Worm (Caenorhabditis elegans) whole organism, L4 larva: ENCODE results near the gene bath-7.
A peak's percentile ranks its signal among the peaks of the same experiment; 100 is the strongest.

Source experiments
- F44E2.7 ChIP-seq: fragments of 200-800 bp; sonication (Bioruptor generic); IDR thresholded peaks from 2 replicates; pipeline ENCODE4 v2.1.2; 2022; ENCODE audit warnings: missing genetic modification characterization, missing compliant biosample characterization
- R02D3.7 ChIP-seq: fragments of 150-350 bp; sonication (generic microtip); optimal IDR thresholded peaks from 3 replicates; lab custom pipeline; 2014; ENCODE audit warnings: missing biosample characterization, missing genetic modification characterization
- Y5F2A.4 ChIP-seq: fragments of 200-800 bp; sonication (Bioruptor generic); optimal IDR thresholded peaks from 2 replicates; lab custom pipeline; 2018; ENCODE audit warnings: mild to moderate bottlenecking, missing genetic modification characterization, missing compliant biosample characterization
- Y75B8A.6 ChIP-seq: fragments of 200-800 bp; sonication (Bioruptor generic); IDR thresholded peaks from 2 replicates; pipeline ENCODE4 v1.3.6; 2022; ENCODE audit warnings: missing genetic modification reagents, missing genetic modification characterization, missing compliant biosample characterization
- aha-1 ChIP-seq: fragments of 150-350 bp; peaks from one replicate; lab custom pipeline; 2014; ENCODE audit warnings: missing biosample characterization, missing genetic modification characterization
- aly-2 ChIP-seq: sonication (generic microtip); optimal IDR thresholded peaks from 2 replicates; lab custom pipeline; 2018; ENCODE audit warnings: missing biosample characterization, missing genetic modification characterization
- arid-1 ChIP-seq: fragments of 200-800 bp; sonication (Bioruptor generic); conservative IDR thresholded peaks from 2 replicates; pipeline ENCODE4 v1.3.6; 2022; ENCODE audit warnings: missing genetic modification reagents, missing genetic modification characterization, missing compliant biosample characterization
- attf-4 ChIP-seq: sonication (generic microtip); optimal IDR thresholded peaks from 3 replicates; lab custom pipeline; 2017; ENCODE audit warnings: missing biosample characterization, missing genetic modification characterization
- ceh-44 ChIP-seq: fragments of 200-800 bp; sonication (Bioruptor generic); IDR thresholded peaks from 2 replicates; pipeline ENCODE4 v1.3.6; 2022; ENCODE audit warnings: missing genetic modification reagents, missing genetic modification characterization, missing compliant biosample characterization
- daf-12 ChIP-seq: fragments of 150-350 bp; optimal IDR thresholded peaks from 2 replicates; lab custom pipeline; 2014; ENCODE audit warnings: missing biosample characterization, missing genetic modification reagents, missing genetic modification characterization
- dmd-6 ChIP-seq: fragments of 200-800 bp; sonication (Bioruptor generic); IDR thresholded peaks from 2 replicates; pipeline ENCODE4 v1.3.6; 2022; ENCODE audit warnings: missing genetic modification reagents, missing genetic modification characterization, missing compliant biosample characterization
- duxl-1 ChIP-seq: sonication (generic microtip); optimal IDR thresholded peaks from 2 replicates; lab custom pipeline; 2016; ENCODE audit warnings: mild to moderate bottlenecking, missing genetic modification characterization, moderate library complexity, missing compliant biosample characterization; ENCODE audit not compliant: poor library complexity
- dve-1 ChIP-seq: sonication (generic microtip); optimal IDR thresholded peaks from 2 replicates; lab custom pipeline; 2017; ENCODE audit warnings: antibody characterized with exemption, mild to moderate bottlenecking, missing genetic modification characterization, missing compliant biosample characterization; ENCODE audit not compliant: insufficient read depth
- egl-27 ChIP-seq: sonication (generic microtip); optimal IDR thresholded peaks from 3 replicates; lab custom pipeline; 2017; ENCODE audit warnings: missing biosample characterization, missing genetic modification reagents, missing genetic modification characterization
- gei-8 ChIP-seq: fragments of 200-800 bp; sonication (Bioruptor generic); optimal IDR thresholded peaks from 2 replicates; lab custom pipeline; 2018; ENCODE audit warnings: mild to moderate bottlenecking, missing genetic modification characterization, missing compliant biosample characterization
- hmg-1.1 ChIP-seq: fragments of 200-800 bp; sonication (Bioruptor generic); IDR thresholded peaks from 2 replicates; pipeline ENCODE4 v1.3.6; 2022; ENCODE audit warnings: missing genetic modification reagents, missing genetic modification characterization, missing compliant biosample characterization
- lin-38 ChIP-seq: fragments of 200-800 bp; sonication (Bioruptor generic); IDR thresholded peaks from 2 replicates; pipeline ENCODE4 v1.3.6; 2022; ENCODE audit warnings: missing genetic modification reagents, missing genetic modification characterization, missing compliant biosample characterization
- lin-39 ChIP-seq: fragments of 150-350 bp; optimal IDR thresholded peaks from 2 replicates; lab custom pipeline; 2014; ENCODE audit warnings: missing biosample characterization, missing genetic modification reagents, missing genetic modification characterization
- lsy-2 ChIP-seq, 2 experiments: fragments of 150-350 bp in 1 of 2; sonication (generic microtip) in 1 of 2; optimal IDR thresholded peaks; 2 replicates each; lab custom pipeline; 2014 to 2017; ENCODE audit warnings: missing biosample characterization in 2 of 2, missing genetic modification characterization in 2 of 2
- madf-9 ChIP-seq: fragments of 200-800 bp; sonication (Bioruptor generic); conservative IDR thresholded peaks from 2 replicates; pipeline ENCODE4 v1.3.6; 2022; ENCODE audit warnings: missing genetic modification reagents, missing genetic modification characterization, missing compliant biosample characterization
- mdt-29 ChIP-seq: fragments of 200-800 bp; sonication (Bioruptor generic); IDR thresholded peaks from 2 replicates; pipeline ENCODE4 v1.3.6; 2022; ENCODE audit warnings: missing genetic modification reagents, missing genetic modification characterization, missing compliant biosample characterization
- mes-2 ChIP-seq: sonication (generic microtip); optimal IDR thresholded peaks from 2 replicates; lab custom pipeline; 2016; ENCODE audit warnings: missing genotype, mild to moderate bottlenecking, missing genetic modification characterization, missing compliant biosample characterization; ENCODE audit not compliant: poor library complexity, severe bottlenecking
- mxl-2 ChIP-seq: fragments of 200-800 bp; sonication (Bioruptor generic); conservative IDR thresholded peaks from 2 replicates; pipeline ENCODE4 v1.3.6; 2022; ENCODE audit warnings: missing genetic modification reagents, missing genetic modification characterization, missing compliant biosample characterization
- mxl-3 ChIP-seq: fragments of 200-800 bp; sonication (Bioruptor generic); optimal IDR thresholded peaks from 2 replicates; lab custom pipeline; 2018; ENCODE audit warnings: mild to moderate bottlenecking, missing genetic modification characterization, missing compliant biosample characterization
- nhr-10 ChIP-seq: fragments of 150-350 bp; optimal IDR thresholded peaks from 2 replicates; lab custom pipeline; 2014; ENCODE audit warnings: missing biosample characterization, missing genetic modification characterization
- nhr-28 ChIP-seq: fragments of 150-350 bp; optimal IDR thresholded peaks from 2 replicates; lab custom pipeline; 2014; ENCODE audit warnings: missing biosample characterization, missing genetic modification characterization
- nhr-48 ChIP-seq: sonication (generic microtip); optimal IDR thresholded peaks from 2 replicates; lab custom pipeline; 2016; ENCODE audit warnings: mild to moderate bottlenecking, missing genetic modification characterization, missing compliant biosample characterization
- nhr-6 ChIP-seq: fragments of 150-350 bp; optimal IDR thresholded peaks from 2 replicates; lab custom pipeline; 2014; ENCODE audit warnings: missing biosample characterization, missing genetic modification characterization
- nhr-77 ChIP-seq: fragments of 150-350 bp; optimal IDR thresholded peaks from 2 replicates; lab custom pipeline; 2014; ENCODE audit warnings: missing biosample characterization, missing genetic modification characterization
- php-3 ChIP-seq: fragments of 200-800 bp; sonication (Bioruptor generic); IDR thresholded peaks from 2 replicates; pipeline ENCODE4 v1.3.6; 2022; ENCODE audit warnings: missing genetic modification reagents, missing genetic modification characterization, missing compliant biosample characterization
- pqm-1 ChIP-seq: sonication (generic microtip); optimal IDR thresholded peaks from 2 replicates; lab custom pipeline; 2017; ENCODE audit warnings: missing biosample characterization, missing genetic modification characterization
- sdz-12 ChIP-seq: fragments of 200-800 bp; sonication (Bioruptor generic); optimal IDR thresholded peaks from 2 replicates; lab custom pipeline; 2018; ENCODE audit warnings: mild to moderate bottlenecking, missing genetic modification characterization, missing compliant biosample characterization
- set-16 ChIP-seq: fragments of 200-800 bp; sonication (Bioruptor generic); IDR thresholded peaks from 2 replicates; pipeline ENCODE4 v1.3.6; 2022; ENCODE audit warnings: missing genetic modification reagents, missing genetic modification characterization, missing compliant biosample characterization
- snpc-1.2 ChIP-seq: fragments of 200-800 bp; sonication (Bioruptor generic); IDR thresholded peaks from 2 replicates; pipeline ENCODE4 v1.3.6; 2022; ENCODE audit warnings: missing genetic modification reagents, missing genetic modification characterization, missing compliant biosample characterization
- tag-97 ChIP-seq: fragments of 200-800 bp; sonication (Bioruptor generic); IDR thresholded peaks from 2 replicates; pipeline ENCODE4 v1.3.6; 2022; ENCODE audit warnings: missing genetic modification characterization, missing compliant biosample characterization
- zfp-3 ChIP-seq: fragments of 200-800 bp; sonication (Bioruptor generic); conservative IDR thresholded peaks from 2 replicates; pipeline ENCODE4 v1.3.6; 2022; ENCODE audit warnings: missing genetic modification reagents, missing genetic modification characterization, missing compliant biosample characterization
- ztf-11 ChIP-seq: fragments of 150-350 bp; optimal IDR thresholded peaks from 2 replicates; lab custom pipeline; 2014; ENCODE audit warnings: missing biosample characterization, missing genetic modification characterization
- ztf-7 ChIP-seq: fragments of 150-350 bp; optimal IDR thresholded peaks from 2 replicates; lab custom pipeline; 2014; ENCODE audit warnings: missing biosample characterization, missing genetic modification characterization

The bath-7 gene

ce11 chrII:1945093-1945492 is 24.2 kb upstream of the bath-7 start, which contains the start of gene ZK250.14:
Gene ZK250.14 (minus strand): TSS chrII:1945193.
- TF ChIP-seq dmd-6 (GFP tag; lab: Robert Waterston, UW): no peak
- TF ChIP-seq nhr-6 (tag; lab: Kevin White, UChicago): no peak
- no peak for TF ChIP-seq arid-1 (GFP tag; lab: Robert Waterston, UW)

ce11 chrII:1939652-1940051 is 18.7 kb upstream of the bath-7 start, which contains the start of gene ZK250.13:
Gene ZK250.13 (minus strand): TSS chrII:1939752.
- peak; percentile 78 for TF ChIP-seq php-3 (GFP tag; lab: Robert Waterston, UW)
- no peak for TF ChIP-seq snpc-1.2

ce11 chrII:1928578-1928977 is 7.7 kb upstream of the bath-7 start:
- TF ChIP-seq lin-38 (GFP tag; lab: Robert Waterston, UW) (peak; percentile 30; the same call in 1 of the 2 replicates), aly-2 (no peak), lin-39 (tag; lab: Kevin White, UChicago) (no peak), aha-1 (tag; lab: Kevin White, UChicago) (peak; percentile 25), lsy-2 (tag; optimal IDR thresholded peaks at IDR 0.05; lab: Kevin White, UChicago) (no peak), mdt-29 (GFP tag; lab: Robert Waterston, UW) (no peak), daf-12 (no peak)

- TF ChIP-seq duxl-1 (tag; lab: Kevin White, UChicago) (no peak), hmg-1.1 (no peak), php-3 (GFP tag; lab: Robert Waterston, UW) (no peak), nhr-10 (tag; lab: Kevin White, UChicago) (no peak), pqm-1 (no peak), ceh-44 (GFP tag; lab: Robert Waterston, UW) (no peak), ztf-11 (tag; lab: Kevin White, UChicago) (no peak), mes-2 (tag; lab: Kevin White, UChicago) (no peak), tag-97 (no peak), dve-1 (no peak), R02D3.7 (tag; lab: Kevin White, UChicago) (no peak), mxl-3 (no peak), madf-9 (no peak), nhr-28 (tag; lab: Kevin White, UChicago) (no peak), egl-27 (tag; lab: Kevin White, UChicago) (no peak), F44E2.7 (GFP tag; lab: Robert Waterston, UW) (no peak)
These were observed 5.2 kb upstream of the bath-7 start, which contains the start of gene F52C6.2 for ce11 chrII:1926162-1926561. Gene F52C6.2 (plus strand): TSS chrII:1926462.

ce11 chrII:1924459-1924858 is 3.5 kb upstream of the bath-7 start, which contains the start of gene F52C6.3:
Gene F52C6.3 (plus strand): TSS chrII:1924759.
- TF ChIP-seq Y5F2A.4: no peak
- TF ChIP-seq zfp-3 (GFP tag; lab: Robert Waterston, UW): no peak
- no peak for TF ChIP-seq tag-97
- no peak for TF ChIP-seq mxl-2 (GFP tag; lab: Robert Waterston, UW)
- no peak for TF ChIP-seq ztf-7
- TF ChIP-seq sdz-12 (GFP tag; lab: Kevin White, UChicago): no peak
- no peak for TF ChIP-seq set-16 (GFP tag; lab: Robert Waterston, UW)
- no peak for TF ChIP-seq attf-4
- TF ChIP-seq nhr-77: no peak
- no peak for TF ChIP-seq nhr-48 (tag; lab: Kevin White, UChicago)
- TF ChIP-seq gei-8 (GFP tag; lab: Kevin White, UChicago): no peak
- no peak for TF ChIP-seq egl-27 (tag; lab: Kevin White, UChicago)
- TF ChIP-seq R02D3.7 (tag; lab: Kevin White, UChicago): no peak
- TF ChIP-seq Y75B8A.6 (GFP tag; lab: Robert Waterston, UW): no peak
